Worm (Caenorhabditis elegans) whole organism, L1 larva: Measurements from ENCODE around the gene Y46B2A.4.

Source experiments
- ama-1 ChIP-seq: fragments of 150-350 bp; optimal IDR thresholded peaks from 2 replicates; lab custom pipeline; 2014
- ces-1 ChIP-seq: fragments of 150-350 bp; optimal IDR thresholded peaks from 2 replicates; lab custom pipeline; 2014; ENCODE audit warnings: missing biosample characterization, missing genetic modification reagents, missing genetic modification characterization
- fkh-10 ChIP-seq: sonication (generic microtip); optimal IDR thresholded peaks from 2 replicates; lab custom pipeline; 2017; ENCODE audit warnings: missing biosample characterization, missing genetic modification reagents, missing genetic modification characterization
- fkh-8 ChIP-seq: sonication (generic microtip); optimal IDR thresholded peaks from 2 replicates; lab custom pipeline; 2016; ENCODE audit warnings: mild to moderate bottlenecking, missing genetic modification characterization, missing compliant biosample characterization
- fos-1 ChIP-seq: fragments of 150-350 bp; optimal IDR thresholded peaks from 2 replicates; lab custom pipeline; 2014; ENCODE audit warnings: missing biosample characterization, missing genetic modification characterization
- lin-13 ChIP-seq: fragments of 150-350 bp; optimal IDR thresholded peaks from 2 replicates; lab custom pipeline; 2014; ENCODE audit warnings: missing biosample characterization, missing genetic modification reagents, missing genetic modification characterization
- mab-9 ChIP-seq: fragments of 200-800 bp; sonication (Bioruptor generic); IDR thresholded peaks from 2 replicates; pipeline ENCODE4 v1.3.6; 2022; ENCODE audit warnings: missing genetic modification reagents, missing genetic modification characterization, missing compliant biosample characterization
- nhr-11 ChIP-seq: fragments of 150-350 bp; optimal IDR thresholded peaks from 2 replicates; lab custom pipeline; 2014; ENCODE audit warnings: missing biosample characterization, missing genetic modification characterization
- nhr-12 ChIP-seq: sonication (generic microtip); optimal IDR thresholded peaks from 2 replicates; lab custom pipeline; 2017; ENCODE audit warnings: missing biosample characterization, missing genetic modification characterization
- nhr-28 ChIP-seq: fragments of 150-350 bp; optimal IDR thresholded peaks from 2 replicates; lab custom pipeline; 2014; ENCODE audit warnings: missing biosample characterization, missing genetic modification characterization
- pag-3 ChIP-seq: sonication (generic microtip); optimal IDR thresholded peaks from 2 replicates; lab custom pipeline; 2017; ENCODE audit warnings: missing genetic modification characterization, mild to moderate bottlenecking, missing compliant biosample characterization, antibody characterized with exemption, borderline replicate concordance; ENCODE audit not compliant: insufficient read depth
- pqm-1 ChIP-seq: sonication (generic microtip); optimal IDR thresholded peaks from 3 replicates; lab custom pipeline; 2017; ENCODE audit warnings: missing biosample characterization, missing genetic modification characterization
- tbx-2 ChIP-seq: sonication (generic microtip); optimal IDR thresholded peaks from 2 replicates; lab custom pipeline; 2016; ENCODE audit warnings: missing genetic modification characterization, missing compliant biosample characterization
- unc-62 ChIP-seq: fragments of 150-350 bp; optimal IDR thresholded peaks from 2 replicates; lab custom pipeline; 2014; ENCODE audit warnings: missing biosample characterization, missing genetic modification reagents, missing genetic modification characterization

DNA sequence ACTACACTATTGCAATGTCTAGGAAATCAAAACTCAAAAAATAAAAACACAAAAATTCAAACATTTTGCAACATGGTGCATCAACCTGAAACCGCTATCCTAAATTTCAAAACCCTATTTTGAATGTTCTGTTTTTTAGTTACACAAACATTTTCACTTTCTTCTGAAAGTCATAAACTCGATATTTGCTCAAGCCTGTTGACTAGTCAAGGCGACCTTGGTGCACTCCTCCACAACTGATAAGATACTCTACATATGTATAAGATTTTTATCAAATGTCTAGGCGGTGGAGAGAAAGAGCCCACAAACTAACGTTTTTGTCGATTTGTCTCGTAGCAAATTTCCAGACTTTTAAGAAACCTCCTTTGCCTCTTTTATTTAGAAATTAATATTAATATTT, 26.4 kb downstream of the Y46B2A.4 start, which contains the start of gene T07D3.4:
- TF ChIP-seq fkh-8 (no peak), ces-1 (GFP tag; lab: Kevin White, UChicago) (no peak), ama-1 (lab: Kevin White, UChicago) (no peak), pqm-1 (tag; lab: Kevin White, UChicago) (no peak), mab-9 (no peak), fkh-10 (no peak), pag-3 (no peak), nhr-28 (tag; lab: Kevin White, UChicago) (no peak), tbx-2 (tag; lab: Kevin White, UChicago) (no peak), unc-62 (no peak), nhr-11 (tag; lab: Kevin White, UChicago) (no peak), nhr-12 (tag; lab: Kevin White, UChicago) (no peak), lin-13 (GFP tag; lab: Kevin White, UChicago) (no peak), fos-1 (no peak)
